Worm (Caenorhabditis elegans) whole organism, L2 larva: Measurements from ENCODE around the gene T12E12.6.

Experiments
- C34F6.9 ChIP-seq: fragments of 150-350 bp; optimal IDR thresholded peaks from 2 replicates; lab custom pipeline; 2014; ENCODE audit warnings: missing biosample characterization, missing genetic modification characterization
- F13H6.1 ChIP-seq: sonication (generic microtip); optimal IDR thresholded peaks from 2 replicates; lab custom pipeline; 2016; ENCODE audit warnings: missing genetic modification characterization, missing compliant biosample characterization
- Y55F3AM.14 ChIP-seq: fragments of 200-800 bp; sonication (Bioruptor generic); optimal IDR thresholded peaks from 2 replicates; lab custom pipeline; 2018; ENCODE audit warnings: mild to moderate bottlenecking, missing genetic modification characterization, missing compliant biosample characterization
- ZK546.5 ChIP-seq: sonication (generic microtip); optimal IDR thresholded peaks from 2 replicates; lab custom pipeline; 2017; ENCODE audit warnings: missing biosample characterization, missing genetic modification characterization
- alr-1 ChIP-seq: fragments of 150-350 bp; optimal IDR thresholded peaks from 2 replicates; lab custom pipeline; 2014; ENCODE audit warnings: missing biosample characterization, missing genetic modification characterization
- aly-2 ChIP-seq: fragments of 150-350 bp; optimal IDR thresholded peaks from 2 replicates; lab custom pipeline; 2014; ENCODE audit warnings: missing biosample characterization, missing genetic modification characterization
- ama-1 ChIP-seq: fragments of 150-350 bp; optimal IDR thresholded peaks from 2 replicates; lab custom pipeline; 2018; ENCODE audit warnings: inconsistent platforms
- blmp-1 ChIP-seq: sonication (generic microtip); optimal IDR thresholded peaks from 2 replicates; lab custom pipeline; 2017; ENCODE audit warnings: missing genetic modification characterization, mild to moderate bottlenecking, missing compliant biosample characterization, antibody characterized with exemption, moderate library complexity; ENCODE audit not compliant: insufficient read depth
- ceh-16 ChIP-seq: fragments of 150-350 bp; optimal IDR thresholded peaks from 2 replicates; lab custom pipeline; 2014; ENCODE audit warnings: missing biosample characterization, missing genetic modification characterization
- ceh-82 ChIP-seq: fragments of 150-350 bp; optimal IDR thresholded peaks from 2 replicates; lab custom pipeline; 2014; ENCODE audit warnings: missing biosample characterization, missing genetic modification characterization
- crh-2 ChIP-seq: sonication (generic microtip); optimal IDR thresholded peaks from 2 replicates; lab custom pipeline; 2017; ENCODE audit warnings: missing biosample characterization, missing genetic modification characterization
- dmd-4 ChIP-seq: sonication (generic microtip); optimal IDR thresholded peaks from 2 replicates; lab custom pipeline; 2017; ENCODE audit warnings: missing biosample characterization, missing genetic modification characterization
- egl-27 ChIP-seq: sonication (generic microtip); optimal IDR thresholded peaks from 3 replicates; lab custom pipeline; 2017; ENCODE audit warnings: missing biosample characterization, missing genetic modification reagents, missing genetic modification characterization
- elt-3 ChIP-seq: sonication (generic microtip); optimal IDR thresholded peaks from 2 replicates; lab custom pipeline; 2017; ENCODE audit warnings: missing biosample characterization, missing genetic modification characterization
- gmeb-1 ChIP-seq: fragments of 150-350 bp; optimal IDR thresholded peaks from 2 replicates; lab custom pipeline; 2014; ENCODE audit warnings: missing biosample characterization, missing genetic modification characterization
- lin-11 ChIP-seq: fragments of 150-350 bp; sonication (generic microtip); optimal IDR thresholded peaks from 2 replicates; lab custom pipeline; 2014; ENCODE audit warnings: missing biosample characterization, missing genetic modification characterization, inconsistent platforms, mixed read lengths
- lin-13 ChIP-seq: fragments of 150-350 bp; optimal IDR thresholded peaks from 2 replicates; lab custom pipeline; 2014; ENCODE audit warnings: missing biosample characterization, missing genetic modification reagents, missing genetic modification characterization
- lsy-2 ChIP-seq, 2 experiments: fragments of 150-350 bp in 1 of 2; sonication (generic microtip) in 1 of 2; optimal IDR thresholded peaks; 2 replicates each; lab custom pipeline; 2014 to 2017; ENCODE audit warnings: missing biosample characterization in 2 of 2, missing genetic modification characterization in 2 of 2
- mab-5 ChIP-seq: fragments of 150-350 bp; optimal IDR thresholded peaks from 2 replicates; lab custom pipeline; 2014; ENCODE audit warnings: missing biosample characterization, missing genetic modification characterization
- mbf-1 ChIP-seq: sonication (generic microtip); optimal IDR thresholded peaks from 2 replicates; lab custom pipeline; 2017; ENCODE audit warnings: missing biosample characterization, missing genetic modification characterization
- mdl-1 ChIP-seq, 2 experiments: fragments of 150-350 bp in 1 of 2; sonication (generic microtip) in 1 of 2; optimal IDR thresholded peaks; 2 replicates each; lab custom pipeline; 2017; ENCODE audit warnings: missing biosample characterization in 2 of 2, missing genetic modification characterization in 2 of 2
- nhr-10 ChIP-seq: sonication (generic microtip); optimal IDR thresholded peaks from 2 replicates; lab custom pipeline; 2017; ENCODE audit warnings: missing biosample characterization, missing genetic modification characterization
- nhr-12 ChIP-seq: fragments of 150-350 bp; optimal IDR thresholded peaks from 2 replicates; lab custom pipeline; 2014; ENCODE audit warnings: missing biosample characterization, missing genetic modification characterization
- nhr-129 ChIP-seq: fragments of 150-350 bp; optimal IDR thresholded peaks from 2 replicates; lab custom pipeline; 2014; ENCODE audit warnings: missing biosample characterization, missing genetic modification characterization
- nhr-23 ChIP-seq: fragments of 150-350 bp; optimal IDR thresholded peaks from 2 replicates; lab custom pipeline; 2014; ENCODE audit warnings: missing biosample characterization, missing genetic modification reagents, missing genetic modification characterization
- nhr-237 ChIP-seq: fragments of 150-350 bp; optimal IDR thresholded peaks from 2 replicates; lab custom pipeline; 2014; ENCODE audit warnings: missing biosample characterization, missing genetic modification characterization
- nhr-25 ChIP-seq: fragments of 150-350 bp; sonication (generic microtip); optimal IDR thresholded peaks from 3 replicates; lab custom pipeline; 2014; ENCODE audit warnings: missing biosample characterization, missing genetic modification characterization
- nhr-6 ChIP-seq: fragments of 150-350 bp; optimal IDR thresholded peaks from 2 replicates; lab custom pipeline; 2014; ENCODE audit warnings: missing biosample characterization, missing genetic modification characterization
- nhr-77 ChIP-seq: fragments of 150-350 bp; optimal IDR thresholded peaks from 2 replicates; lab custom pipeline; 2014; ENCODE audit warnings: missing biosample characterization, missing genetic modification characterization
- peb-1 ChIP-seq: fragments of 150-350 bp; optimal IDR thresholded peaks from 2 replicates; lab custom pipeline; 2014; ENCODE audit warnings: missing biosample characterization, missing genetic modification characterization
- sem-4 ChIP-seq: fragments of 150-350 bp; optimal IDR thresholded peaks from 2 replicates; lab custom pipeline; 2014; ENCODE audit warnings: missing biosample characterization, missing genetic modification reagents, missing genetic modification characterization
- skn-1 ChIP-seq: sonication (generic microtip); optimal IDR thresholded peaks from 2 replicates; lab custom pipeline; 2017; ENCODE audit warnings: missing biosample characterization, missing genetic modification characterization
- sma-3 ChIP-seq: sonication (generic microtip); optimal IDR thresholded peaks from 2 replicates; lab custom pipeline; 2016; ENCODE audit warnings: missing genetic modification reagents, missing genetic modification characterization, missing compliant biosample characterization
- sma-9 ChIP-seq, 2 experiments: fragments of 150-350 bp in 1 of 2; sonication (generic microtip) in 1 of 2; optimal IDR thresholded peaks; 2 replicates each; lab custom pipeline; 2014 to 2016; ENCODE audit warnings: missing genetic modification characterization in 2 of 2, mild to moderate bottlenecking in 1 of 2, missing biosample characterization in 1 of 2, missing compliant biosample characterization in 1 of 2, missing genetic modification reagents in 1 of 2, moderate library complexity in 1 of 2
- snpc-4 ChIP-seq: fragments of 150-350 bp; optimal IDR thresholded peaks from 2 replicates; lab custom pipeline; 2014; ENCODE audit warnings: missing biosample characterization, missing genetic modification characterization
- unc-39 ChIP-seq: fragments of 150-350 bp; optimal IDR thresholded peaks from 2 replicates; lab custom pipeline; 2014; ENCODE audit warnings: missing biosample characterization, missing genetic modification characterization
- unc-55 ChIP-seq: fragments of 150-350 bp; sonication (generic microtip); optimal IDR thresholded peaks from 3 replicates; lab custom pipeline; 2014; ENCODE audit warnings: missing biosample characterization, missing genetic modification reagents, missing genetic modification characterization
- unc-62 ChIP-seq: fragments of 150-350 bp; optimal IDR thresholded peaks from 2 replicates; lab custom pipeline; 2014; ENCODE audit warnings: missing biosample characterization, missing genetic modification reagents, missing genetic modification characterization
- zag-1 ChIP-seq: fragments of 150-350 bp; optimal IDR thresholded peaks from 2 replicates; lab custom pipeline; 2014; ENCODE audit warnings: missing biosample characterization, missing genetic modification characterization
- ztf-4 ChIP-seq: fragments of 150-350 bp; optimal IDR thresholded peaks from 2 replicates; lab custom pipeline; 2014; ENCODE audit warnings: missing biosample characterization, missing genetic modification characterization

The T12E12.6 gene

ce11 chrIV:5561497-5562155, 12.3 kb downstream of the T12E12.6 start (continued):
- no peak for TF ChIP-seq ZK546.5 (tag; lab: Kevin White, UChicago)
- TF ChIP-seq egl-27 (tag; lab: Kevin White, UChicago), result peak; percentile 41
- peak; percentile 91 for TF ChIP-seq nhr-25 (tag; lab: Kevin White, UChicago)

- no peak for TF ChIP-seq mab-5 (tag; lab: Kevin White, UChicago)
- no peak for TF ChIP-seq ama-1 (lab: Kevin White, UChicago)
- TF ChIP-seq peb-1, result no peak
- TF ChIP-seq alr-1 (tag; lab: Kevin White, UChicago), result no peak
- TF ChIP-seq ztf-4 (tag; lab: Kevin White, UChicago), result no peak
- no peak for TF ChIP-seq dmd-4 (tag; lab: Kevin White, UChicago)
- no peak for TF ChIP-seq aly-2 (tag; lab: Kevin White, UChicago)
- TF ChIP-seq unc-62 (GFP tag; lab: Kevin White, UChicago), result no peak
- no peak for TF ChIP-seq nhr-6 (tag; lab: Kevin White, UChicago)
- no peak for TF ChIP-seq sma-9 (GFP tag; optimal IDR thresholded peaks at IDR 0.05; lab: Kevin White, UChicago)
- TF ChIP-seq sma-9 (tag; optimal IDR thresholded peaks at IDR 0.05; lab: Kevin White, UChicago), result no peak
These were observed 12.9 kb downstream of the T12E12.6 start for ce11 chrIV:5561059-5561458.

DNA sequence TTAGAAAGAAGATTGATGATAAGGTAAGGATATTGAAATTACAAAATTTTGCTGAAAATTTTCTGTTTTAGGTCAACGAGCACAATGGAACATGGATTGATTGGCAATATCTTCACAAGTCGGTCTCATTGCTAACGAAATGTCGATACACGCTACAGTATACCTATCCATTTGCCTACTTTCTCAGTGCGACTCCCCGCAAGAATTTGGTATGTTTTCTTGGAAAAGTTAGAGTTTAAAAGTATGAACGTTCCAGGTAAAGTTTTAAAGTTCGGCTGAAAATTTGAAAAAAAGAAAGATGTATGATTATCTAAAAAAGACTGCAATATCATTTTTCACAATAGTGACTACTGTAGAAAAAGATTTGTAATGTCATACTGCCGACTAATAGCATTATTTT, 19.8 kb downstream of the T12E12.6 start:
- TF ChIP-seq blmp-1 (tag; lab: Kevin White, UChicago), result no peak
- TF ChIP-seq zag-1 (tag; lab: Kevin White, UChicago), result no peak
- no peak for TF ChIP-seq F13H6.1 (tag; lab: Kevin White, UChicago)
- TF ChIP-seq skn-1 (tag; lab: Kevin White, UChicago), result no peak
- TF ChIP-seq peb-1, result no peak
- TF ChIP-seq nhr-23 (tag; lab: Kevin White, UChicago), result no peak
- TF ChIP-seq mdl-1 (tag; optimal IDR thresholded peaks at IDR 0.05; lab: Kevin White, UChicago), result no peak
- no peak for TF ChIP-seq elt-3 (tag; lab: Kevin White, UChicago)
- no peak for TF ChIP-seq mbf-1 (tag; lab: Kevin White, UChicago)
- no peak for TF ChIP-seq ceh-82 (tag; lab: Kevin White, UChicago)
- no peak for TF ChIP-seq ztf-4 (tag; lab: Kevin White, UChicago)
- no peak for TF ChIP-seq dmd-4 (tag; lab: Kevin White, UChicago)
- no peak for TF ChIP-seq nhr-77 (tag; lab: Kevin White, UChicago)
- no peak for TF ChIP-seq gmeb-1 (tag; lab: Kevin White, UChicago)
- no peak for TF ChIP-seq lin-11 (tag; lab: Kevin White, UChicago)
- no peak for TF ChIP-seq crh-2
- TF ChIP-seq egl-27 (tag; lab: Kevin White, UChicago), result no peak
- TF ChIP-seq, all 48 proteins: peak for 0

DNA sequence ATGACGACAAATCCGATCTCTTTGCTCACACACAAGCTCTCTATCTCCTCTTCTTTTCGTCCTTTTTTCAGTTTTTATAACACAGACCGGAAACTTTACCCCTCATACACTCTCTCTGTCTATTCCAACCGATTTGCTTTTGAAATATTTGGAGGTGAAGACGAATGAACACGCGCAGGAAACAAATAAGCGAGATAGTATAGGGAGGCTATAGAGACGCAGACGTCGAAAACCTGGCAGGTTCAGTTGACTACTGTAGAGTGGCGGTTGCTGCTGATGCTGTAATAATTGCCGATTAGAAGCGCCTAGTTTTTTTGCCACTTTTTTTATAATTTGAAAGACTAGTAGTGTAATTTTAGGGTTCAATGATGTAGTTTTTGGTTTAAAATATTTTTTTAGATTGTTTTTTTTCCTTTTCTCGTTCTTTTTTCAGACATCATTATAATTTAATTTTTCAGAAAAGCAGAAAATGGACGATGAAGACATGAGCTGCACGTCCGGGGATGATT, 23.2 kb downstream of the T12E12.6 start, which contains the start of gene ari-2:
Gene ari-2, plus strand, starts transcription at position 459 of the 509 bp plus-strand sequence.
- TF ChIP-seq nhr-77 (tag; lab: Kevin White, UChicago), result no peak
- TF ChIP-seq nhr-12 (tag; lab: Kevin White, UChicago), result no peak
- TF ChIP-seq unc-39 (tag; lab: Kevin White, UChicago), result no peak
- no peak for TF ChIP-seq crh-2
- peak; percentile 15 for TF ChIP-seq F13H6.1 (tag; lab: Kevin White, UChicago)
- no peak for TF ChIP-seq lin-13 (GFP tag; lab: Kevin White, UChicago)
- no peak for TF ChIP-seq ceh-16 (tag; lab: Kevin White, UChicago)
- TF ChIP-seq C34F6.9, result no peak
- no peak for TF ChIP-seq nhr-23 (tag; lab: Kevin White, UChicago)
- TF ChIP-seq aly-2 (tag; lab: Kevin White, UChicago), result no peak
- no peak for TF ChIP-seq ama-1 (lab: Kevin White, UChicago)
- no peak for TF ChIP-seq nhr-10 (tag; lab: Kevin White, UChicago)
- no peak for TF ChIP-seq sma-9 (GFP tag; optimal IDR thresholded peaks at IDR 0.05; lab: Kevin White, UChicago)
- no peak for TF ChIP-seq sma-9 (tag; optimal IDR thresholded peaks at IDR 0.05; lab: Kevin White, UChicago)
- no peak for TF ChIP-seq nhr-129 (tag; lab: Kevin White, UChicago)
- no peak for TF ChIP-seq Y55F3AM.14 (GFP tag; lab: Kevin White, UChicago)
- no peak for TF ChIP-seq ztf-4 (tag; lab: Kevin White, UChicago)
- TF ChIP-seq nhr-25 (tag; lab: Kevin White, UChicago), result peak; percentile 25
- no peak for TF ChIP-seq sma-3 (GFP tag; lab: Kevin White, UChicago)
- TF ChIP-seq lsy-2 (tag; optimal IDR thresholded peaks at IDR 0.05; lab: Kevin White, UChicago), result peak in 1 of 2 experiments; percentile 43
- no peak for TF ChIP-seq nhr-237 (tag; lab: Kevin White, UChicago)
- TF ChIP-seq mdl-1 (tag; optimal IDR thresholded peaks at IDR 0.05; lab: Kevin White, UChicago), result no peak
- no peak for TF ChIP-seq sem-4 (tag; lab: Kevin White, UChicago)
- TF ChIP-seq peb-1, result no peak
- TF ChIP-seq gmeb-1 (tag; lab: Kevin White, UChicago), result no peak
- TF ChIP-seq snpc-4 (tag; lab: Kevin White, UChicago), result no peak
- no peak for TF ChIP-seq unc-55 (GFP tag; lab: Kevin White, UChicago)
